Worm (Caenorhabditis elegans) whole organism, young adult: ENCODE data around the gene T24B8.7.

ENCODE experiments used
- B0261.1 ChIP-seq: sonication (generic microtip); optimal IDR thresholded peaks from 2 replicates; lab custom pipeline; 2016; ENCODE audit warnings: mild to moderate bottlenecking, missing genetic modification characterization, moderate library complexity, missing compliant biosample characterization
- C17E4.6 ChIP-seq: fragments of 200-800 bp; sonication (Bioruptor generic); IDR thresholded peaks from 2 replicates; pipeline ENCODE4 v1.3.6; 2022; ENCODE audit warnings: missing genetic modification reagents, missing genetic modification characterization, missing compliant biosample characterization
- D2030.7 ChIP-seq: fragments of 200-800 bp; sonication (Bioruptor generic); IDR thresholded peaks from 2 replicates; pipeline ENCODE4 v1.3.6; 2022; ENCODE audit warnings: missing genetic modification reagents, missing genetic modification characterization, missing compliant biosample characterization
- F10E7.11 ChIP-seq: sonication (generic microtip); optimal IDR thresholded peaks from 2 replicates; lab custom pipeline; 2017; ENCODE audit warnings: mild to moderate bottlenecking, missing genetic modification characterization, moderate library complexity, missing compliant biosample characterization
- F33H1.4 ChIP-seq: fragments of 200-800 bp; sonication (Bioruptor generic); IDR thresholded peaks from 2 replicates; pipeline ENCODE4 v1.3.6; 2022; ENCODE audit warnings: missing genetic modification reagents, missing genetic modification characterization, missing compliant biosample characterization
- F55B11.4 ChIP-seq: sonication (generic microtip); optimal IDR thresholded peaks from 2 replicates; lab custom pipeline; 2016; ENCODE audit warnings: missing compliant biosample characterization, missing genetic modification characterization, borderline replicate concordance; ENCODE audit not compliant: insufficient read depth
- F57C9.4 ChIP-seq: sonication (generic microtip); optimal IDR thresholded peaks from 2 replicates; lab custom pipeline; 2017; ENCODE audit warnings: mild to moderate bottlenecking, missing genetic modification characterization, missing compliant biosample characterization
- K12H6.12 ChIP-seq: fragments of 200-800 bp; sonication (Bioruptor generic); optimal IDR thresholded peaks from 2 replicates; lab custom pipeline; 2018; ENCODE audit warnings: mild to moderate bottlenecking, missing genetic modification characterization, missing compliant biosample characterization
- Y53G8AR.9 ChIP-seq: fragments of 200-800 bp; sonication (Bioruptor generic); conservative IDR thresholded peaks from 2 replicates; pipeline ENCODE4 v1.3.6; 2022; ENCODE audit warnings: missing genetic modification reagents, missing genetic modification characterization, missing compliant biosample characterization
- Y56A3A.18 ChIP-seq: fragments of 200-800 bp; sonication (Bioruptor generic); IDR thresholded peaks from 2 replicates; pipeline ENCODE4 v1.3.6; 2022; ENCODE audit warnings: missing genetic modification reagents, missing genetic modification characterization, missing compliant biosample characterization
- Y67H2A.10 ChIP-seq: fragments of 200-800 bp; sonication (Bioruptor generic); conservative IDR thresholded peaks from 2 replicates; pipeline ENCODE4 v1.3.6; 2022; ENCODE audit warnings: missing genetic modification reagents, missing genetic modification characterization, missing compliant biosample characterization
- Y79H2A.3 ChIP-seq: fragments of 200-800 bp; sonication (Bioruptor generic); conservative IDR thresholded peaks from 2 replicates; pipeline ENCODE4 v1.3.6; 2022; ENCODE audit warnings: missing genetic modification reagents, missing genetic modification characterization, missing compliant biosample characterization
- Y95B8A.8 ChIP-seq: fragments of 200-800 bp; sonication (Bioruptor generic); IDR thresholded peaks from 2 replicates; pipeline ENCODE4 v1.3.6; 2022; ENCODE audit warnings: missing genetic modification reagents, missing genetic modification characterization, missing compliant biosample characterization
- ZK185.1 ChIP-seq: sonication (generic microtip); optimal IDR thresholded peaks from 2 replicates; lab custom pipeline; 2016; ENCODE audit warnings: mild to moderate bottlenecking, missing genetic modification characterization, missing compliant biosample characterization; ENCODE audit not compliant: poor library complexity, severe bottlenecking
- aptf-2 ChIP-seq: fragments of 200-800 bp; sonication (Bioruptor generic); conservative IDR thresholded peaks from 2 replicates; pipeline ENCODE4 v1.3.6; 2022; ENCODE audit warnings: missing genetic modification reagents, missing genetic modification characterization, missing compliant biosample characterization
- atf-7 ChIP-seq: sonication (generic microtip); optimal IDR thresholded peaks from 2 replicates; lab custom pipeline; 2017; ENCODE audit warnings: mild to moderate bottlenecking, missing genetic modification characterization, missing compliant biosample characterization
- bed-2 ChIP-seq: fragments of 200-800 bp; sonication (Bioruptor generic); IDR thresholded peaks from 2 replicates; pipeline ENCODE4 v1.3.6; 2022; ENCODE audit warnings: missing genetic modification reagents, missing genetic modification characterization, missing compliant biosample characterization
- ceh-40 ChIP-seq: fragments of 200-800 bp; sonication (Bioruptor generic); IDR thresholded peaks from 2 replicates; pipeline ENCODE4 v1.3.6; 2022; ENCODE audit warnings: missing genetic modification characterization, missing compliant biosample characterization
- ceh-91 ChIP-seq: fragments of 200-800 bp; sonication (Bioruptor generic); IDR thresholded peaks from 2 replicates; pipeline ENCODE4 v1.3.6; 2022; ENCODE audit warnings: missing genetic modification reagents, missing genetic modification characterization, missing compliant biosample characterization
- chd-7 ChIP-seq: sonication (generic microtip); optimal IDR thresholded peaks from 2 replicates; lab custom pipeline; 2016; ENCODE audit warnings: mild to moderate bottlenecking, missing genetic modification characterization, moderate library complexity, missing compliant biosample characterization
- die-1 ChIP-seq: sonication (generic microtip); optimal IDR thresholded peaks from 2 replicates; lab custom pipeline; 2016; ENCODE audit warnings: missing genotype, mild to moderate bottlenecking, missing genetic modification characterization, missing compliant biosample characterization
- egl-18 ChIP-seq: fragments of 200-800 bp; sonication (Bioruptor generic); IDR thresholded peaks from 2 replicates; pipeline ENCODE4 v1.3.6; 2022; ENCODE audit warnings: missing genetic modification reagents, missing genetic modification characterization, missing compliant biosample characterization
- ets-4 ChIP-seq: fragments of 200-800 bp; sonication (Bioruptor generic); optimal IDR thresholded peaks from 2 replicates; lab custom pipeline; 2018; ENCODE audit warnings: mild to moderate bottlenecking, missing genetic modification characterization, missing compliant biosample characterization
- gei-17 ChIP-seq: fragments of 200-800 bp; sonication (Bioruptor generic); optimal IDR thresholded peaks from 2 replicates; lab custom pipeline; 2018; ENCODE audit warnings: mild to moderate bottlenecking, missing genetic modification characterization, missing compliant biosample characterization
- him-1 ChIP-seq: sonication (generic microtip); optimal IDR thresholded peaks from 2 replicates; lab custom pipeline; 2016; ENCODE audit warnings: missing genotype, missing genetic modification reagents, missing genetic modification characterization, missing compliant biosample characterization
- hlh-12 ChIP-seq: sonication (generic microtip); optimal IDR thresholded peaks from 2 replicates; lab custom pipeline; 2016; ENCODE audit warnings: missing genetic modification characterization, missing compliant biosample characterization
- hlh-26 ChIP-seq: fragments of 200-800 bp; sonication (Bioruptor generic); conservative IDR thresholded peaks from 2 replicates; pipeline ENCODE4 v1.3.6; 2022; ENCODE audit warnings: missing genetic modification reagents, missing genetic modification characterization, missing compliant biosample characterization
- hsf-1 ChIP-seq: fragments of 200-800 bp; sonication (Bioruptor generic); IDR thresholded peaks from 2 replicates; pipeline ENCODE4 v1.3.6; 2022; ENCODE audit warnings: missing genetic modification reagents, missing genetic modification characterization, missing compliant biosample characterization
- lin-26 ChIP-seq: fragments of 200-800 bp; sonication (Bioruptor generic); IDR thresholded peaks from 2 replicates; pipeline ENCODE4 v1.3.6; 2022; ENCODE audit warnings: missing genetic modification reagents, missing genetic modification characterization, missing compliant biosample characterization
- lin-54 ChIP-seq: fragments of 200-800 bp; sonication (Bioruptor generic); optimal IDR thresholded peaks from 2 replicates; lab custom pipeline; 2018; ENCODE audit warnings: mild to moderate bottlenecking, missing genetic modification characterization, missing compliant biosample characterization
- lir-1 ChIP-seq: fragments of 200-800 bp; sonication (Bioruptor generic); conservative IDR thresholded peaks from 2 replicates; pipeline ENCODE4 v1.3.6; 2022; ENCODE audit warnings: missing genetic modification reagents, missing genetic modification characterization, missing compliant biosample characterization
- madf-8 ChIP-seq: fragments of 200-800 bp; sonication (Bioruptor generic); conservative IDR thresholded peaks from 2 replicates; pipeline ENCODE4 v1.3.6; 2022; ENCODE audit warnings: missing genetic modification reagents, missing genetic modification characterization, missing compliant biosample characterization
- nhr-120 ChIP-seq: fragments of 200-800 bp; sonication (Bioruptor generic); IDR thresholded peaks from 2 replicates; pipeline ENCODE4 v1.3.6; 2022; ENCODE audit warnings: missing genetic modification characterization, missing compliant biosample characterization
- nhr-90 ChIP-seq: sonication (generic microtip); optimal IDR thresholded peaks from 2 replicates; lab custom pipeline; 2016; ENCODE audit warnings: missing genotype, mild to moderate bottlenecking, missing genetic modification characterization, missing compliant biosample characterization
- pha-4 ChIP-seq: fragments of 150-350 bp; sonication (generic microtip); optimal IDR thresholded peaks from 2 replicates; lab custom pipeline; 2014; ENCODE audit warnings: missing biosample characterization, missing genetic modification reagents, missing genetic modification characterization
- sea-2 ChIP-seq: fragments of 200-800 bp; sonication (Bioruptor generic); IDR thresholded peaks from 2 replicates; pipeline ENCODE4 v1.3.6; 2022; ENCODE audit warnings: missing genetic modification characterization, missing compliant biosample characterization
- snpc-1.3 ChIP-seq: sonication (generic microtip); optimal IDR thresholded peaks from 2 replicates; lab custom pipeline; 2017; ENCODE audit warnings: missing genetic modification characterization, mild to moderate bottlenecking, missing compliant biosample characterization, antibody characterized with exemption, moderate library complexity, missing genotype, missing genetic modification reagents; ENCODE audit not compliant: insufficient read depth
- snpc-4 ChIP-seq, 5 experiments: fragments of 150-350 bp in 1 of 5; sonication (generic microtip) in 4 of 5; optimal IDR thresholded peaks; 2 replicates each; lab custom pipeline; 2014 to 2018; ENCODE audit warnings: missing genetic modification characterization in 5 of 5, missing biosample characterization in 3 of 5, antibody characterized with exemption in 2 of 5, mild to moderate bottlenecking in 2 of 5, missing compliant biosample characterization in 2 of 5, missing genotype in 2 of 5, moderate library complexity in 2 of 5, missing genetic modification reagents in 1 of 5
- tbp1 ChIP-seq: fragments of 200-800 bp; sonication (Bioruptor generic); optimal IDR thresholded peaks from 2 replicates; lab custom pipeline; 2018; ENCODE audit warnings: mild to moderate bottlenecking, missing genetic modification characterization, missing compliant biosample characterization
- tlf-1 ChIP-seq: fragments of 200-800 bp; sonication (Bioruptor generic); optimal IDR thresholded peaks from 2 replicates; lab custom pipeline; 2018; ENCODE audit warnings: mild to moderate bottlenecking, missing genetic modification characterization, missing compliant biosample characterization
- unc-62 ChIP-seq: fragments of 150-350 bp; optimal IDR thresholded peaks from 2 replicates; lab custom pipeline; 2014; ENCODE audit warnings: missing biosample characterization, missing genetic modification reagents, missing genetic modification characterization
- ztf-22 ChIP-seq: fragments of 200-800 bp; sonication (Bioruptor generic); optimal IDR thresholded peaks from 2 replicates; lab custom pipeline; 2018; ENCODE audit warnings: mild to moderate bottlenecking, missing genetic modification characterization, moderate library complexity, missing compliant biosample characterization
- ztf-3 ChIP-seq: fragments of 200-800 bp; sonication (Bioruptor generic); optimal IDR thresholded peaks from 2 replicates; lab custom pipeline; 2018; ENCODE audit warnings: mild to moderate bottlenecking, missing genetic modification characterization, missing compliant biosample characterization
- ztf-6 ChIP-seq: fragments of 200-800 bp; sonication (Bioruptor generic); IDR thresholded peaks from 2 replicates; pipeline ENCODE4 v1.3.6; 2022; ENCODE audit warnings: missing genetic modification reagents, missing genetic modification characterization, missing compliant biosample characterization

T24B8.7 gene

ce11 chrII:9038736-9039135, 14.7 kb downstream of the T24B8.7 start:
- TF ChIP-seq aptf-2 (GFP tag; lab: Robert Waterston, UW): no peak
- TF ChIP-seq lin-26 (GFP tag; lab: Robert Waterston, UW): no peak
- no peak for TF ChIP-seq F33H1.4 (GFP tag; lab: Robert Waterston, UW)
- TF ChIP-seq hsf-1 (GFP tag; lab: Robert Waterston, UW): no peak
- TF ChIP-seq nhr-120 (GFP tag; lab: Robert Waterston, UW): no peak
- no peak for TF ChIP-seq madf-8 (GFP tag; lab: Robert Waterston, UW)
- TF ChIP-seq tlf-1 (GFP tag; lab: Kevin White, UChicago): no peak
- no peak for TF ChIP-seq ets-4 (GFP tag; lab: Kevin White, UChicago)
- TF ChIP-seq pha-4 (tag; lab: Kevin White, UChicago): no peak
- TF ChIP-seq egl-18: no peak
- TF ChIP-seq hlh-12 (tag; lab: Kevin White, UChicago): no peak
- no peak for TF ChIP-seq lir-1 (GFP tag; lab: Robert Waterston, UW)
- TF ChIP-seq snpc-4 (GFP tag; optimal IDR thresholded peaks at IDR 0.05; lab: Kevin White, UChicago): no peak
- TF ChIP-seq snpc-4 (tag; optimal IDR thresholded peaks at IDR 0.05; lab: Kevin White, UChicago): no peak
- no peak for TF ChIP-seq chd-7
- TF ChIP-seq die-1: no peak
- no peak for TF ChIP-seq gei-17 (GFP tag; lab: Kevin White, UChicago)
- TF ChIP-seq ztf-22 (GFP tag; lab: Kevin White, UChicago): no peak
- TF ChIP-seq bed-2: no peak
- no peak for TF ChIP-seq F57C9.4

DNA sequence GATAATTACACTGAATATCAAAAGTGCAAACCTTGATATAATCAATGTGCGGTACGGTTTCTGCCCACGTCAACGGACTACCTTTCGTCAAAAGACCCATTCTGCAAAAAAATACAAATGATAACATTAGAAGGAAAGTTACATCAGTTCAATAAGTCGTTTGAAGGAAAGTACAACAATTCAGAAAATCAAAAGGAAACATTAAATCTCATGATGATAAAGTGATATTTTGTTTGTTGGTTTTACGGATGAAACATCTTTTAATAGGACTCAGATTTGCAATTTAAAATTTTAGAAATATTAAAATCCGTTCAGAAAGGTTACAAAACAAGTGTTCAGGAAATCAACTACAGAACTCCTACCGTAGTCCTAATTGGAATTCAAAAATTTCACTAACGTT, 15.3 kb downstream of the T24B8.7 start, which contains the start of gene gcs-1:
TSS of gene gcs-1 (minus strand) at position 101 of the 400 bp plus-strand sequence.
- TF ChIP-seq ztf-6 (GFP tag; lab: Robert Waterston, UW) (no peak), ets-4 (GFP tag; lab: Kevin White, UChicago) (no peak), sea-2 (GFP tag; lab: Robert Waterston, UW) (no peak), madf-8 (GFP tag; lab: Robert Waterston, UW) (no peak), Y79H2A.3 (GFP tag; lab: Robert Waterston, UW) (no peak), ceh-40 (no peak), snpc-1.3 (tag; lab: Kevin White, UChicago) (no peak), Y56A3A.18 (GFP tag; lab: Robert Waterston, UW) (no peak), tlf-1 (GFP tag; lab: Kevin White, UChicago) (no peak), Y53G8AR.9 (GFP tag; lab: Robert Waterston, UW) (no peak), ZK185.1 (tag; lab: Kevin White, UChicago) (no peak), F10E7.11 (no peak), Y67H2A.10 (GFP tag; lab: Robert Waterston, UW) (no peak), atf-7 (tag; lab: Kevin White, UChicago) (no peak), nhr-90 (tag; lab: Kevin White, UChicago) (no peak), F33H1.4 (GFP tag; lab: Robert Waterston, UW) (no peak), Y95B8A.8 (GFP tag; lab: Robert Waterston, UW) (no peak), unc-62 (GFP tag; lab: Kevin White, UChicago) (no peak)

- no peak for TF ChIP-seq lin-54
- no peak for TF ChIP-seq F57C9.4
Measured at ce11 chrII:9033034-9033433, 20.4 kb downstream of the T24B8.7 start.

- TF ChIP-seq snpc-4 (GFP tag; optimal IDR thresholded peaks at IDR 0.05; lab: Kevin White, UChicago) (no peak), snpc-4 (tag; optimal IDR thresholded peaks at IDR 0.05; lab: Kevin White, UChicago) (no peak), lir-1 (GFP tag; lab: Robert Waterston, UW) (no peak), Y53G8AR.9 (GFP tag; lab: Robert Waterston, UW) (no peak), C17E4.6 (GFP tag; lab: Robert Waterston, UW) (no peak), ceh-91 (GFP tag; lab: Robert Waterston, UW) (no peak), F55B11.4 (no peak), hlh-26 (no peak), B0261.1 (tag; lab: Kevin White, UChicago) (no peak), ztf-3 (GFP tag; lab: Kevin White, UChicago) (no peak), tbp1 (no peak), D2030.7 (GFP tag; lab: Robert Waterston, UW) (no peak), K12H6.12 (tag; lab: Kevin White, UChicago) (no peak), him-1 (no peak)
Measured at ce11 chrII:9031891-9032290, 21.6 kb downstream of the T24B8.7 start.
